Fruit fly (Drosophila melanogaster) whole organism, embryonic: ENCODE data around the gene FeCH.

Experiments used
- CG11696 ChIP-seq: fragments of 200-800 bp; sonication (Bioruptor generic); IDR thresholded peaks from 2 replicates; pipeline ENCODE4 v1.3.6; 2022; ENCODE audit warnings: missing biosample characterization, missing genetic modification characterization
- CG12071 ChIP-seq: fragments of 200-800 bp; sonication (Bioruptor generic); optimal IDR thresholded peaks from 3 replicates; lab custom pipeline; 2018; ENCODE audit warnings: missing biosample characterization, mild to moderate bottlenecking, missing genetic modification characterization
- CG14014 ChIP-seq: fragments of 200-800 bp; sonication (Bioruptor generic); IDR thresholded peaks from 2 replicates; pipeline ENCODE4 v1.3.6; 2022; ENCODE audit warnings: missing biosample characterization, missing genetic modification characterization
- CG2199 ChIP-seq: fragments of 200-800 bp; sonication (Bioruptor generic); IDR thresholded peaks from 3 replicates; pipeline ENCODE4 v1.3.6; 2022; ENCODE audit warnings: missing biosample characterization, missing genetic modification characterization
- CG30020 ChIP-seq: fragments of 200-800 bp; optimal IDR thresholded peaks from 2 replicates; lab custom pipeline; 2019; ENCODE audit warnings: missing biosample characterization, mild to moderate bottlenecking, missing genetic modification characterization, moderate library complexity
- CG42726 ChIP-seq: fragments of 200-800 bp; sonication (Bioruptor generic); IDR thresholded peaks from 2 replicates; pipeline ENCODE4 v1.3.6; 2022; ENCODE audit warnings: missing biosample characterization, missing genetic modification characterization; ENCODE audit not compliant: partially characterized antibody
- CG4424 ChIP-seq: fragments of 200-800 bp; sonication (Bioruptor generic); optimal IDR thresholded peaks from 3 replicates; lab custom pipeline; 2016; ENCODE audit warnings: missing biosample characterization, missing genetic modification characterization
- CG6175 ChIP-seq: fragments of 200-800 bp; sonication (Bioruptor generic); IDR thresholded peaks from 3 replicates; pipeline ENCODE4 v1.3.6; 2022; ENCODE audit warnings: missing biosample characterization, missing genetic modification characterization
- CG6254 ChIP-seq: fragments of 200-800 bp; sonication (Bioruptor generic); optimal IDR thresholded peaks from 3 replicates; lab custom pipeline; 2017; ENCODE audit warnings: mild to moderate bottlenecking, missing biosample characterization, missing genetic modification reagents, missing genetic modification characterization
- CG7271 ChIP-seq: fragments of 200-800 bp; sonication (Bioruptor generic); optimal IDR thresholded peaks from 2 replicates; lab custom pipeline; 2018; ENCODE audit warnings: missing biosample characterization, mild to moderate bottlenecking, missing genetic modification characterization, moderate library complexity
- CG8359 ChIP-seq: fragments of 200-800 bp; sonication (Bioruptor generic); optimal IDR thresholded peaks from 2 replicates; lab custom pipeline; 2017; ENCODE audit warnings: missing biosample characterization, mild to moderate bottlenecking, missing genetic modification characterization, borderline replicate concordance
- Drgx ChIP-seq: fragments of 200-800 bp; sonication (Bioruptor generic); IDR thresholded peaks from 2 replicates; pipeline ENCODE4 v1.3.6; 2022; ENCODE audit warnings: missing biosample characterization, missing genetic modification characterization
- Hr39 ChIP-seq: fragments of >200 bp; optimal IDR thresholded peaks from 2 replicates; lab custom pipeline; 2017
- MTF-1 ChIP-seq: fragments of 200-800 bp; sonication (Bioruptor generic); optimal IDR thresholded peaks from 2 replicates; lab custom pipeline; 2018; ENCODE audit warnings: missing biosample characterization, mild to moderate bottlenecking, missing genetic modification characterization, borderline replicate concordance
- Meics ChIP-seq: fragments of 200-800 bp; sonication (Bioruptor generic); optimal IDR thresholded peaks from 2 replicates; lab custom pipeline; 2017; ENCODE audit warnings: missing biosample characterization, mild to moderate bottlenecking, missing genetic modification characterization
- NK7.1 ChIP-seq: fragments of 200-800 bp; sonication (Bioruptor generic); optimal IDR thresholded peaks from 3 replicates; lab custom pipeline; 2016; ENCODE audit warnings: missing biosample characterization, missing genetic modification characterization
- Ptx1 ChIP-seq: fragments of 200-800 bp; sonication (Bioruptor generic); IDR thresholded peaks from 2 replicates; pipeline ENCODE4 v1.3.6; 2022; ENCODE audit warnings: missing biosample characterization, missing genetic modification characterization
- Rfx ChIP-seq: fragments of 200-800 bp; sonication (Bioruptor generic); IDR thresholded peaks from 2 replicates; pipeline ENCODE4 v1.3.6; 2022; ENCODE audit warnings: missing biosample characterization, missing genetic modification characterization
- Sox100B ChIP-seq: fragments of 200-800 bp; sonication (Bioruptor generic); optimal IDR thresholded peaks from 3 replicates; lab custom pipeline; 2018; ENCODE audit warnings: missing biosample characterization, mild to moderate bottlenecking, missing genetic modification characterization
- Ssrp ChIP-seq: fragments of 200-800 bp; sonication (Bioruptor generic); optimal IDR thresholded peaks from 2 replicates; lab custom pipeline; 2018; ENCODE audit warnings: missing biosample characterization, mild to moderate bottlenecking, missing genetic modification characterization, moderate library complexity
- Taf1 ChIP-seq: fragments of 200-800 bp; sonication (Bioruptor generic); IDR thresholded peaks from 2 replicates; pipeline ENCODE4 v1.3.6; 2022; ENCODE audit warnings: missing biosample characterization, missing genetic modification characterization
- Usf ChIP-seq: fragments of 200-800 bp; sonication (Bioruptor generic); optimal IDR thresholded peaks from 2 replicates; lab custom pipeline; 2017; ENCODE audit warnings: missing genotype, missing biosample characterization, missing genetic modification characterization
- abd-A ChIP-seq: fragments of 200-800 bp; sonication (Bioruptor generic); optimal IDR thresholded peaks from 3 replicates; lab custom pipeline; 2019; ENCODE audit warnings: missing biosample characterization, mild to moderate bottlenecking, missing genetic modification characterization, moderate library complexity
- al ChIP-seq: fragments of 200-800 bp; sonication (Bioruptor generic); IDR thresholded peaks from 2 replicates; pipeline ENCODE4 v1.3.6; 2022; ENCODE audit warnings: missing biosample characterization, missing genetic modification characterization
- bab2 ChIP-seq: fragments of 200-800 bp; sonication (Bioruptor generic); optimal IDR thresholded peaks from 2 replicates; lab custom pipeline; 2016; ENCODE audit warnings: missing biosample characterization, missing genetic modification characterization
- cas ChIP-seq: fragments of 200-800 bp; sonication (Bioruptor generic); IDR thresholded peaks from 2 replicates; pipeline ENCODE4 v1.3.6; 2022; ENCODE audit warnings: missing biosample characterization, missing genetic modification characterization
- cg ChIP-seq: fragments of 200-800 bp; sonication (Bioruptor generic); optimal IDR thresholded peaks from 3 replicates; lab custom pipeline; 2019; ENCODE audit warnings: missing biosample characterization, mild to moderate bottlenecking, missing genetic modification characterization, moderate library complexity
- croc ChIP-seq: fragments of 200-800 bp; sonication (Bioruptor generic); conservative IDR thresholded peaks from 3 replicates; pipeline ENCODE4 v1.3.6; 2022; ENCODE audit warnings: missing biosample characterization, missing genetic modification characterization
- dmrt11E ChIP-seq: fragments of 200-800 bp; sonication (Bioruptor generic); optimal IDR thresholded peaks from 3 replicates; lab custom pipeline; 2018; ENCODE audit warnings: missing biosample characterization, mild to moderate bottlenecking, missing genetic modification characterization, moderate library complexity
- emc ChIP-seq: fragments of 200-800 bp; sonication (Bioruptor generic); optimal IDR thresholded peaks from 2 replicates; lab custom pipeline; 2016; ENCODE audit warnings: missing biosample characterization, missing genetic modification characterization
- en ChIP-seq: fragments of 200-800 bp; sonication (Bioruptor generic); optimal IDR thresholded peaks from 2 replicates; lab custom pipeline; 2016; ENCODE audit warnings: missing biosample characterization, missing genetic modification characterization
- fd102C ChIP-seq: fragments of 200-800 bp; sonication (Bioruptor generic); optimal IDR thresholded peaks from 2 replicates; lab custom pipeline; 2018; ENCODE audit warnings: missing biosample characterization, mild to moderate bottlenecking, missing genetic modification characterization, moderate library complexity
- gro ChIP-seq: fragments of 200-800 bp; sonication (Bioruptor generic); optimal IDR thresholded peaks from 2 replicates; lab custom pipeline; 2016; ENCODE audit warnings: missing biosample characterization, missing genetic modification characterization
- gsb-n ChIP-seq: fragments of 200-800 bp; sonication (Bioruptor generic); optimal IDR thresholded peaks from 3 replicates; lab custom pipeline; 2018; ENCODE audit warnings: missing biosample characterization, mild to moderate bottlenecking, missing genetic modification characterization
- ham ChIP-seq: fragments of 200-800 bp; sonication (Bioruptor generic); IDR thresholded peaks from 2 replicates; pipeline ENCODE4 v1.3.6; 2022; ENCODE audit warnings: missing biosample characterization, missing genetic modification characterization
- hbn ChIP-seq: fragments of 200-800 bp; sonication (Bioruptor generic); IDR thresholded peaks from 2 replicates; pipeline ENCODE4 v1.3.6; 2022; ENCODE audit warnings: missing biosample characterization, missing genetic modification characterization; ENCODE audit not compliant: partially characterized antibody
- inv ChIP-seq: fragments of 200-800 bp; sonication (Bioruptor generic); IDR thresholded peaks from 2 replicates; pipeline ENCODE4 v1.3.6; 2022; ENCODE audit warnings: missing biosample characterization, missing genetic modification characterization; ENCODE audit not compliant: partially characterized antibody
- lbe ChIP-seq: fragments of 200-800 bp; sonication (Bioruptor generic); optimal IDR thresholded peaks from 2 replicates; lab custom pipeline; 2016; ENCODE audit warnings: missing biosample characterization, mild to moderate bottlenecking, missing genetic modification characterization
- maf-S ChIP-seq: fragments of 200-800 bp; sonication (Bioruptor generic); optimal IDR thresholded peaks from 2 replicates; lab custom pipeline; 2016; ENCODE audit warnings: missing biosample characterization, missing genetic modification characterization
- nerfin-1 ChIP-seq: fragments of 200-800 bp; sonication (Bioruptor generic); optimal IDR thresholded peaks from 3 replicates; lab custom pipeline; 2019; ENCODE audit warnings: missing biosample characterization, mild to moderate bottlenecking, missing genetic modification characterization, moderate library complexity
- onecut ChIP-seq: fragments of 200-800 bp; sonication (Bioruptor generic); IDR thresholded peaks from 2 replicates; pipeline ENCODE4 v1.3.6; 2022; ENCODE audit warnings: missing biosample characterization, missing genetic modification characterization
- p53 ChIP-seq: fragments of 200-800 bp; sonication (Bioruptor generic); optimal IDR thresholded peaks from 2 replicates; lab custom pipeline; 2016; ENCODE audit warnings: missing biosample characterization, missing genetic modification characterization
- peb ChIP-seq: fragments of 200-800 bp; sonication (Bioruptor generic); IDR thresholded peaks from 2 replicates; pipeline ENCODE4 v1.3.6; 2022; ENCODE audit warnings: missing biosample characterization, missing genetic modification characterization
- pita ChIP-seq: fragments of 200-800 bp; sonication (Bioruptor generic); optimal IDR thresholded peaks from 2 replicates; lab custom pipeline; 2017; ENCODE audit warnings: missing biosample characterization, mild to moderate bottlenecking, missing genetic modification characterization
- sc ChIP-seq, 3 experiments: fragments of >200 bp in 2 of 3; fragments of 200-800 bp in 1 of 3; sonication (Bioruptor generic) in 1 of 3; optimal IDR thresholded peaks; 2 replicates in 2 of 3; 3 replicates in 1 of 3; lab custom pipeline; 2017; ENCODE audit warnings: mild to moderate bottlenecking in 1 of 3, missing biosample characterization in 1 of 3, missing genetic modification characterization in 1 of 3, missing genetic modification reagents in 1 of 3
- slbo ChIP-seq: fragments of 200-800 bp; sonication (Bioruptor generic); IDR thresholded peaks from 2 replicates; pipeline ENCODE4 v1.3.6; 2022; ENCODE audit warnings: missing biosample characterization, missing genetic modification characterization
- stc ChIP-seq: fragments of 200-800 bp; sonication (Bioruptor generic); IDR thresholded peaks from 2 replicates; pipeline ENCODE4 v1.3.6; 2022; ENCODE audit warnings: missing biosample characterization, missing genetic modification characterization
- tin ChIP-seq: fragments of 200-800 bp; sonication (Bioruptor generic); optimal IDR thresholded peaks from 3 replicates; lab custom pipeline; 2016; ENCODE audit warnings: missing biosample characterization, missing genetic modification characterization
- unc-4 ChIP-seq: fragments of 200-800 bp; sonication (Bioruptor generic); IDR thresholded peaks from 2 replicates; pipeline ENCODE4 v1.3.6; 2022; ENCODE audit warnings: missing biosample characterization, missing genetic modification characterization; ENCODE audit not compliant: partially characterized antibody
- wor ChIP-seq: fragments of 200-800 bp; sonication (Bioruptor generic); IDR thresholded peaks from 2 replicates; pipeline ENCODE4 v1.3.6; 2022; ENCODE audit warnings: missing biosample characterization, missing genetic modification characterization
- yki ChIP-seq: fragments of >200 bp; optimal IDR thresholded peaks from 3 replicates; lab custom pipeline; 2018

FeCH gene

DNA sequence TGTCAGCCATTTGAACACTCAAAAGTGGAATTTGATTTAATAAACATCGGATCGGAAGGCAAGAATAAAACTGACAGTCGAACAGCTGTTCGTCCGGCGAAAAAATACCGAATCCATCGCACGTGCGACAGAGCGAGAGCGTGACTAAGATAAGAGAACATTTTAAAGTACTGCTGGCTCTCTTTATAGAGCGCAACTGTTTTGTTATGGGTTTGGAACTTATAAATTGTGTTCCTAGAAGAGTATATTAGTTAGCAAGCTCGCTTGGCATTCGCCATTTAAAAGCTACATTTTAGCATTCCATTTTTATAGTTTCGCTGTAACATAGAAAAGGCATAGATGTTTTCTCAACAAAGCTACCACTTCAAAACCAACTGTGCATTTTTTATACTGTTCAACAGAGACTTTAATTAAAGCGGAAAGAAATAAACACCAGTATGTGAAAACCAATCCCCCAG lies 2.0 kb downstream of the FeCH start, which contains the start of gene Rift (continued):
- TF ChIP-seq tin (GFP tag; lab: Kevin White, UChicago): no peak
- TF ChIP-seq pita (GFP tag; lab: Kevin White, UChicago): no peak
- TF ChIP-seq CG8359 (GFP tag; lab: Kevin White, UChicago): no peak
- no peak for TF ChIP-seq ham (GFP tag; lab: Robert Waterston, UW)
- 0 out of 2 replicates have a peak, but pooled peaks have one; percentile 12 for TF ChIP-seq al (GFP tag; lab: Robert Waterston, UW)
- TF ChIP-seq MTF-1 (GFP tag; lab: Kevin White, UChicago): no peak
- peak; percentile 76 for TF ChIP-seq Rfx (GFP tag; lab: Robert Waterston, UW)
- TF ChIP-seq cg (GFP tag; lab: Kevin White, UChicago): no peak
- TF ChIP-seq gro: no peak
- TF ChIP-seq lbe (GFP tag; lab: Kevin White, UChicago): peak; percentile 38
- TF ChIP-seq gsb-n: peak; percentile 1
- no peak for TF ChIP-seq maf-S (GFP tag; lab: Kevin White, UChicago)
- TF ChIP-seq inv (GFP tag; lab: Robert Waterston, UW): no peak
- peak; percentile 15 for TF ChIP-seq Ssrp (tag; lab: Kevin White, UChicago)
- TF ChIP-seq sc (optimal IDR thresholded peaks at IDR 0.05; lab: Kevin White, UChicago): no peak
- no peak for TF ChIP-seq sc (GFP tag; optimal IDR thresholded peaks at IDR 0.05; lab: Kevin White, UChicago)
- TF ChIP-seq cas (GFP tag; lab: Robert Waterston, UW): no peak
- TF ChIP-seq CG11696 (GFP tag; lab: Robert Waterston, UW): no peak
- no peak for TF ChIP-seq CG6175 (GFP tag; lab: Robert Waterston, UW)
- no peak for TF ChIP-seq CG6254 (GFP tag; lab: Kevin White, UChicago)
- TF ChIP-seq Meics (GFP tag; lab: Kevin White, UChicago): peak; percentile 29
- TF ChIP-seq peb (GFP tag; lab: Robert Waterston, UW): no peak
- TF ChIP-seq p53: no peak
- no peak for TF ChIP-seq NK7.1 (GFP tag; lab: Kevin White, UChicago)
- peak; percentile 64 for TF ChIP-seq slbo (GFP tag; lab: Robert Waterston, UW)
- TF ChIP-seq bab2 (GFP tag; lab: Kevin White, UChicago): peak; percentile 30
- no peak for TF ChIP-seq emc (GFP tag; lab: Kevin White, UChicago)
- 0 out of 3 replicates have a peak, but pooled peaks have one; percentile 27 for TF ChIP-seq CG2199 (GFP tag; lab: Robert Waterston, UW)
- TF ChIP-seq unc-4: peak; percentile 49; the same call in 1 of the 2 replicates
- no peak for TF ChIP-seq abd-A (tag; lab: Kevin White, UChicago)
- no peak for TF ChIP-seq Hr39
- no peak for TF ChIP-seq yki (lab: Kevin White, UChicago)
- TF ChIP-seq Ptx1: peak; percentile 55
- 0 out of 2 replicates have a peak, but pooled peaks have one; percentile 40 for TF ChIP-seq stc (GFP tag; lab: Robert Waterston, UW)
- no peak for TF ChIP-seq Taf1 (GFP tag; lab: Robert Waterston, UW)
- no peak for TF ChIP-seq dmrt11E (tag; lab: Kevin White, UChicago)
- no peak for TF ChIP-seq CG7271 (tag; lab: Kevin White, UChicago)
- no peak for TF ChIP-seq nerfin-1 (tag; lab: Kevin White, UChicago)
- TF ChIP-seq Drgx (GFP tag; lab: Robert Waterston, UW): peak; percentile 69
- no peak for TF ChIP-seq Sox100B (GFP tag; lab: Kevin White, UChicago)
- TF ChIP-seq CG30020: no peak
- no peak for TF ChIP-seq wor
- TF ChIP-seq CG4424 (GFP tag; lab: Kevin White, UChicago): no peak
- no peak for TF ChIP-seq CG12071
- TF ChIP-seq croc: no peak
- TF ChIP-seq CG14014: peak; percentile 56; the same call in 1 of the 2 replicates
- no peak for TF ChIP-seq fd102C (GFP tag; lab: Kevin White, UChicago)
- no peak for TF ChIP-seq Usf (GFP tag; lab: Kevin White, UChicago)
- no peak for TF ChIP-seq CG42726 (GFP tag; lab: Robert Waterston, UW)
- peak; percentile 18; the same call in 1 of the 2 replicates for TF ChIP-seq hbn (GFP tag; lab: Robert Waterston, UW)
- TF ChIP-seq en (GFP tag; lab: Kevin White, UChicago): no peak
- peak; percentile 6; the same call in 1 of the 2 replicates for TF ChIP-seq onecut
